Worm (Caenorhabditis elegans): ENCODE measurements around the gene set-9.

The set-9 gene

ce11 chrIV:4289267-4289666 is 18.4 kb upstream of the set-9 start, which contains the start of gene F15E6.5:
Gene F15E6.5 (plus strand): TSS chrIV:4289567.
- no peak for TF ChIP-seq him-1 (tag; optimal IDR thresholded peaks at IDR 0.05)
- TF ChIP-seq dao-5 (tag; optimal IDR thresholded peaks at IDR 0.05), result no peak
- TF ChIP-seq W03F9.2 (tag; optimal IDR thresholded peaks at IDR 0.05), result no peak

- TF ChIP-seq him-1 (tag; optimal IDR thresholded peaks at IDR 0.05) (no peak), dao-5 (tag; optimal IDR thresholded peaks at IDR 0.05) (no peak), W03F9.2 (tag; optimal IDR thresholded peaks at IDR 0.05) (no peak)
These were observed 17.2 kb upstream of the set-9 start, which contains the start of gene dct-7 for ce11 chrIV:4290472-4290871. Gene dct-7 (minus strand): TSS chrIV:4290572.

ce11 chrIV:4291174-4291573 is 16.5 kb upstream of the set-9 start, which contains the start of gene F15E6.4:
Gene F15E6.4 (plus strand): TSS chrIV:4291474.
- no peak for TF ChIP-seq dao-5 (tag; optimal IDR thresholded peaks at IDR 0.05)
- TF ChIP-seq him-1 (tag; optimal IDR thresholded peaks at IDR 0.05), result no peak
- no peak for TF ChIP-seq W03F9.2 (tag; optimal IDR thresholded peaks at IDR 0.05)

ce11 chrIV:4292569-4292968 is 15.1 kb upstream of the set-9 start, which contains the start of gene F15E6.10:
Gene F15E6.10 (plus strand): TSS chrIV:4292869.
- TF ChIP-seq W03F9.2 (tag; optimal IDR thresholded peaks at IDR 0.05), result no peak
- no peak for TF ChIP-seq him-1 (tag; optimal IDR thresholded peaks at IDR 0.05)
- TF ChIP-seq dao-5 (tag; optimal IDR thresholded peaks at IDR 0.05), result no peak

- TF ChIP-seq W03F9.2 (tag; optimal IDR thresholded peaks at IDR 0.05) (no peak), him-1 (tag; optimal IDR thresholded peaks at IDR 0.05) (no peak), dao-5 (tag; optimal IDR thresholded peaks at IDR 0.05) (no peak)
These were observed 13.1 kb upstream of the set-9 start, which contains the start of gene F15E6.3 for ce11 chrIV:4294552-4294951. Gene F15E6.3 (plus strand): TSS chrIV:4294895.

ce11 chrIV:4298983-4299382 is 8.7 kb upstream of the set-9 start, which contains the start of gene F15E6.9:
Gene F15E6.9 (minus strand): TSS chrIV:4299083.
- TF ChIP-seq dao-5 (tag; optimal IDR thresholded peaks at IDR 0.05), result no peak
- TF ChIP-seq W03F9.2 (tag; optimal IDR thresholded peaks at IDR 0.05), result no peak
- no peak for TF ChIP-seq him-1 (tag; optimal IDR thresholded peaks at IDR 0.05)

ce11 chrIV:4299994-4300393 is 7.7 kb upstream of the set-9 start:
- no peak for TF ChIP-seq dao-5 (tag; optimal IDR thresholded peaks at IDR 0.05)
- no peak for TF ChIP-seq W03F9.2 (tag; optimal IDR thresholded peaks at IDR 0.05)
- no peak for TF ChIP-seq him-1 (tag; optimal IDR thresholded peaks at IDR 0.05)

ce11 chrIV:4301202-4301601 is 6.5 kb upstream of the set-9 start, which contains the start of gene lgc-22:
Gene lgc-22 (plus strand): TSS chrIV:4301306.
- TF ChIP-seq W03F9.2 (tag; optimal IDR thresholded peaks at IDR 0.05), result no peak
- TF ChIP-seq dao-5 (tag; optimal IDR thresholded peaks at IDR 0.05), result no peak
- no peak for TF ChIP-seq him-1 (tag; optimal IDR thresholded peaks at IDR 0.05)

- TF ChIP-seq dao-5 (tag; optimal IDR thresholded peaks at IDR 0.05), result no peak
- no peak for TF ChIP-seq W03F9.2 (tag; optimal IDR thresholded peaks at IDR 0.05)
- TF ChIP-seq him-1 (tag; optimal IDR thresholded peaks at IDR 0.05), result no peak
These were observed 1.4 kb upstream of the set-9 start for ce11 chrIV:4306317-4306716.

ce11 chrIV:4316813-4317408 is 9.2 kb downstream of the set-9 start, which contains the start of gene Y24D9B.1:
Gene Y24D9B.1 (plus strand): TSS chrIV:4317358.
- TF ChIP-seq him-1 (tag; optimal IDR thresholded peaks at IDR 0.05) (no peak), dao-5 (tag; optimal IDR thresholded peaks at IDR 0.05) (no peak), W03F9.2 (tag; optimal IDR thresholded peaks at IDR 0.05) (no peak)

ce11 chrIV:4317638-4318037 is 9.9 kb downstream of the set-9 start:
- TF ChIP-seq W03F9.2 (tag; optimal IDR thresholded peaks at IDR 0.05), result no peak

- TF ChIP-seq dao-5 (tag; optimal IDR thresholded peaks at IDR 0.05) (no peak), W03F9.2 (tag; optimal IDR thresholded peaks at IDR 0.05) (no peak), him-1 (tag; optimal IDR thresholded peaks at IDR 0.05) (no peak)
These were observed 10.4 kb downstream of the set-9 start for ce11 chrIV:4318056-4318455.

- TF ChIP-seq W03F9.2 (tag; optimal IDR thresholded peaks at IDR 0.05) (no peak), him-1 (tag; optimal IDR thresholded peaks at IDR 0.05) (no peak), dao-5 (tag; optimal IDR thresholded peaks at IDR 0.05) (no peak)
These were observed 11.8 kb downstream of the set-9 start for ce11 chrIV:4319473-4319872.

ce11 chrIV:4326445-4326844 is 18.7 kb downstream of the set-9 start, which contains the start of gene trpl-2:
Gene trpl-2 (plus strand): TSS chrIV:4326654.
- TF ChIP-seq him-1 (tag; optimal IDR thresholded peaks at IDR 0.05) (no peak), W03F9.2 (tag; optimal IDR thresholded peaks at IDR 0.05) (no peak), dao-5 (tag; optimal IDR thresholded peaks at IDR 0.05) (no peak)

Measured in whole organism, L4/young adult.